Worm (Caenorhabditis elegans): Measurements from ENCODE around the gene srd-49.

- TF ChIP-seq unc-62 (GFP tag; optimal IDR thresholded peaks at IDR 0.05) (no peak), sptf-1 (tag; optimal IDR thresholded peaks at IDR 0.05) (no peak), nhr-237 (tag; optimal IDR thresholded peaks at IDR 0.05) (no peak), lin-32 (GFP tag; optimal IDR thresholded peaks at IDR 0.05) (no peak), mab-5 (tag; optimal IDR thresholded peaks at IDR 0.05) (no peak), nhr-12 (tag; optimal IDR thresholded peaks at IDR 0.05) (no peak)
Measured at ce11 chrV:10083999-10084468, 10.4 kb upstream of the srd-49 start, which contains the start of gene nhr-12.
